Fruit fly (Drosophila melanogaster) whole organism, embryonic: Measurements from ENCODE around the gene TwdlE.

ENCODE experiments used
- Atf6 ChIP-seq: fragments of 200-800 bp; sonication (Bioruptor generic); IDR thresholded peaks from 2 replicates; pipeline ENCODE4 v1.3.6; 2022; ENCODE audit warnings: missing biosample characterization, missing genetic modification characterization
- Blimp-1 ChIP-seq: fragments of 200-800 bp; sonication (Bioruptor generic); optimal IDR thresholded peaks from 3 replicates; lab custom pipeline; 2018; ENCODE audit warnings: missing biosample characterization, missing genetic modification characterization, mild to moderate bottlenecking, moderate library complexity, missing genetic modification reagents
- CG4282 ChIP-seq: fragments of 200-800 bp; sonication (Bioruptor generic); optimal IDR thresholded peaks from 2 replicates; lab custom pipeline; 2016; ENCODE audit warnings: missing biosample characterization, missing genetic modification characterization
- MBD-R2 ChIP-seq: fragments of 200-800 bp; sonication (Bioruptor generic); IDR thresholded peaks from 2 replicates; pipeline ENCODE4 v1.3.6; 2022; ENCODE audit warnings: missing biosample characterization, missing genetic modification characterization
- bab2 ChIP-seq: fragments of 200-800 bp; sonication (Bioruptor generic); optimal IDR thresholded peaks from 2 replicates; lab custom pipeline; 2016; ENCODE audit warnings: missing biosample characterization, missing genetic modification characterization
- chinmo ChIP-seq: fragments of 200-800 bp; sonication (Bioruptor generic); IDR thresholded peaks from 4 replicates; pipeline ENCODE4 v1.3.6; 2022; ENCODE audit warnings: missing biosample characterization, missing genetic modification characterization; ENCODE audit not compliant: partially characterized antibody
- cwo ChIP-seq: fragments of 200-800 bp; sonication (Bioruptor generic); optimal IDR thresholded peaks from 3 replicates; lab custom pipeline; 2017; ENCODE audit warnings: missing biosample characterization, missing genetic modification characterization, mild to moderate bottlenecking, moderate library complexity, missing genetic modification reagents
- her ChIP-seq: fragments of 200-800 bp; sonication (Bioruptor generic); optimal IDR thresholded peaks from 2 replicates; lab custom pipeline; 2016; ENCODE audit warnings: missing biosample characterization, missing genetic modification characterization
- psq ChIP-seq: fragments of 200-800 bp; sonication (Bioruptor generic); optimal IDR thresholded peaks from 2 replicates; lab custom pipeline; 2017; ENCODE audit warnings: missing biosample characterization, missing genetic modification characterization

DNA sequence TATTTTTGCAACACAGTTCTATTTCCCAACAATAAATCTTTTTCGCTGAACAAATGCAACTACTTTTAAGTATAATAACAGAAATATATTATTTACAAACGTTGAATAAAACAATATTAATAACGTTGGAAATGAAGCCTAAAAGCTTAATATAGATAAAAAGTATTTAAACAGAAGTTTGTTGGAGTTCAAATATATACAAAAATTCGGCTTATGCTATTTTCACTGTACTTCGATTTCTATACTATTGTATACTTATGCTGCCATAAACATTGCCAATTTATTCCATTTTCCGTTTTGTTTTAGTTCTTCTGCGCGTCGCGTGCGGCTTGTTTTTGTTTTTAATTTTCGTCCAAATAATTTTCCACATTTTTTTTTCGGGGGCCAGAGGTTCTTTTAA lies 39.8 kb downstream of the TwdlE start, which contains the start of gene CG7115:
- TF ChIP-seq bab2 (GFP tag; lab: Kevin White, UChicago) (no peak), chinmo (no peak), CG4282 (GFP tag; lab: Kevin White, UChicago) (no peak), her (no peak), Blimp-1 (GFP tag; lab: Kevin White, UChicago) (no peak), MBD-R2 (no peak), cwo (no peak), psq (GFP tag; lab: Kevin White, UChicago) (no peak), Atf6 (GFP tag; lab: Robert Waterston, UW) (no peak)
